Worm (Caenorhabditis elegans) whole organism, L1 larva: ENCODE measurements around the gene B0432.11.

Experiments used
- aha-1 ChIP-seq: fragments of 150-350 bp; optimal IDR thresholded peaks from 2 replicates; lab custom pipeline; 2014; ENCODE audit warnings: missing biosample characterization, missing genetic modification characterization
- ces-1 ChIP-seq: fragments of 150-350 bp; optimal IDR thresholded peaks from 2 replicates; lab custom pipeline; 2014; ENCODE audit warnings: missing biosample characterization, missing genetic modification reagents, missing genetic modification characterization
- egl-27 ChIP-seq, 2 experiments: fragments of 150-350 bp in 1 of 2; sonication (generic microtip); optimal IDR thresholded peaks; 3 replicates each; lab custom pipeline; 2017 to 2018; ENCODE audit warnings: missing biosample characterization in 2 of 2, missing genetic modification characterization in 2 of 2, missing genetic modification reagents in 2 of 2
- ets-5 ChIP-seq: fragments of 200-800 bp; sonication (Bioruptor generic); IDR thresholded peaks from 2 replicates; pipeline ENCODE4 v1.3.6; 2022; ENCODE audit warnings: missing genetic modification characterization, missing compliant biosample characterization
- fos-1 ChIP-seq: fragments of 150-350 bp; optimal IDR thresholded peaks from 2 replicates; lab custom pipeline; 2014; ENCODE audit warnings: missing biosample characterization, missing genetic modification characterization
- nhr-237 ChIP-seq: fragments of 150-350 bp; optimal IDR thresholded peaks from 2 replicates; lab custom pipeline; 2014; ENCODE audit warnings: missing biosample characterization, missing genetic modification characterization
- pqm-1 ChIP-seq: sonication (generic microtip); optimal IDR thresholded peaks from 3 replicates; lab custom pipeline; 2017; ENCODE audit warnings: missing biosample characterization, missing genetic modification characterization
- snpc-4 ChIP-seq: fragments of 150-350 bp; optimal IDR thresholded peaks from 2 replicates; lab custom pipeline; 2014; ENCODE audit warnings: missing biosample characterization, missing genetic modification characterization
- unc-62 ChIP-seq: fragments of 150-350 bp; optimal IDR thresholded peaks from 2 replicates; lab custom pipeline; 2014; ENCODE audit warnings: missing biosample characterization, missing genetic modification reagents, missing genetic modification characterization
- zip-4 ChIP-seq: fragments of 200-800 bp; sonication (Bioruptor generic); optimal IDR thresholded peaks from 2 replicates; lab custom pipeline; 2018; ENCODE audit warnings: mild to moderate bottlenecking, missing genetic modification characterization, moderate library complexity, missing compliant biosample characterization
- ztf-4 ChIP-seq: fragments of 150-350 bp; optimal IDR thresholded peaks from 2 replicates; lab custom pipeline; 2014; ENCODE audit warnings: missing biosample characterization, missing genetic modification characterization

- TF ChIP-seq zip-4 (GFP tag; lab: Kevin White, UChicago) (no peak), egl-27 (tag; optimal IDR thresholded peaks at IDR 0.05; lab: Kevin White, UChicago) (no peak), fos-1 (tag; lab: Kevin White, UChicago) (no peak), ets-5 (GFP tag; lab: Robert Waterston, UW) (no peak), ces-1 (no peak), pqm-1 (tag; lab: Kevin White, UChicago) (no peak), nhr-237 (tag; lab: Kevin White, UChicago) (no peak), ztf-4 (no peak), unc-62 (no peak), snpc-4 (tag; lab: Kevin White, UChicago) (no peak), aha-1 (tag; lab: Kevin White, UChicago) (no peak)
Observed at ce11 chrII:321183-321582, 26.7 kb upstream of the B0432.11 start.
